Worm (Caenorhabditis elegans) whole organism, L3 larva: ENCODE measurements around the gene C50C3.19.
A peak's percentile ranks its signal among the peaks of the same experiment; 100 is the strongest.

Experiments
- ZK546.5 ChIP-seq: sonication (generic microtip); optimal IDR thresholded peaks from 2 replicates; lab custom pipeline; 2017; ENCODE audit warnings: missing biosample characterization, missing genetic modification characterization
- aly-2 ChIP-seq: fragments of 150-350 bp; optimal IDR thresholded peaks from 2 replicates; lab custom pipeline; 2014; ENCODE audit warnings: missing biosample characterization, missing genetic modification characterization
- ceh-16 ChIP-seq: sonication (generic microtip); optimal IDR thresholded peaks from 2 replicates; lab custom pipeline; 2017; ENCODE audit warnings: missing biosample characterization, missing genetic modification characterization
- ceh-82 ChIP-seq: fragments of 150-350 bp; optimal IDR thresholded peaks from 2 replicates; lab custom pipeline; 2014; ENCODE audit warnings: missing biosample characterization, missing genetic modification characterization
- ceh-9 ChIP-seq: sonication (generic microtip); optimal IDR thresholded peaks from 2 replicates; lab custom pipeline; 2018; ENCODE audit warnings: missing biosample characterization, missing genetic modification characterization
- daf-12 ChIP-seq: fragments of 150-350 bp; optimal IDR thresholded peaks from 2 replicates; lab custom pipeline; 2014; ENCODE audit warnings: missing biosample characterization, missing genetic modification reagents, missing genetic modification characterization
- egl-27 ChIP-seq: sonication (generic microtip); optimal IDR thresholded peaks from 4 replicates; lab custom pipeline; 2017; ENCODE audit warnings: missing biosample characterization, missing genetic modification reagents, missing genetic modification characterization
- egl-5 ChIP-seq: fragments of 150-350 bp; optimal IDR thresholded peaks from 2 replicates; lab custom pipeline; 2017; ENCODE audit warnings: missing biosample characterization, missing genetic modification reagents, missing genetic modification characterization, inconsistent platforms
- elt-1 ChIP-seq: fragments of 150-350 bp; optimal IDR thresholded peaks from 2 replicates; lab custom pipeline; 2014; ENCODE audit warnings: missing biosample characterization, missing genetic modification characterization
- fkh-10 ChIP-seq: sonication (generic microtip); optimal IDR thresholded peaks from 2 replicates; lab custom pipeline; 2017; ENCODE audit warnings: missing biosample characterization, missing genetic modification reagents, missing genetic modification characterization
- fkh-2 ChIP-seq: fragments of 150-350 bp; optimal IDR thresholded peaks from 2 replicates; lab custom pipeline; 2014; ENCODE audit warnings: missing biosample characterization, missing genetic modification reagents, missing genetic modification characterization
- hmg-11 ChIP-seq: sonication (generic microtip); optimal IDR thresholded peaks from 2 replicates; lab custom pipeline; 2016; ENCODE audit warnings: missing genetic modification characterization, missing compliant biosample characterization
- jun-1 ChIP-seq: fragments of 150-350 bp; optimal IDR thresholded peaks from 2 replicates; lab custom pipeline; 2014; ENCODE audit warnings: missing biosample characterization, missing genetic modification reagents, missing genetic modification characterization
- lin-15B ChIP-seq: fragments of 150-350 bp; optimal IDR thresholded peaks from 2 replicates; lab custom pipeline; 2014; ENCODE audit warnings: missing biosample characterization, missing genetic modification characterization
- lin-39 ChIP-seq: fragments of 150-350 bp; optimal IDR thresholded peaks from 2 replicates; lab custom pipeline; 2018; ENCODE audit warnings: missing biosample characterization, missing genetic modification reagents, missing genetic modification characterization
- mdl-1 ChIP-seq: fragments of 150-350 bp; optimal IDR thresholded peaks from 2 replicates; lab custom pipeline; 2014; ENCODE audit warnings: missing biosample characterization, missing genetic modification characterization
- mml-1 ChIP-seq: fragments of 150-350 bp; sonication (generic microtip); optimal IDR thresholded peaks from 3 replicates; lab custom pipeline; 2014; ENCODE audit warnings: missing biosample characterization, missing genetic modification characterization
- nfya-1 ChIP-seq: sonication (generic microtip); optimal IDR thresholded peaks from 2 replicates; lab custom pipeline; 2017; ENCODE audit warnings: missing genetic modification characterization, mild to moderate bottlenecking, missing compliant biosample characterization, antibody characterized with exemption, moderate library complexity; ENCODE audit not compliant: insufficient read depth
- nhr-11 ChIP-seq: fragments of 150-350 bp; optimal IDR thresholded peaks from 2 replicates; lab custom pipeline; 2014; ENCODE audit warnings: missing biosample characterization, missing genetic modification characterization
- nhr-12 ChIP-seq: fragments of 150-350 bp; optimal IDR thresholded peaks from 2 replicates; lab custom pipeline; 2014; ENCODE audit warnings: missing biosample characterization, missing genetic modification characterization
- nhr-23 ChIP-seq: fragments of 150-350 bp; optimal IDR thresholded peaks from 2 replicates; lab custom pipeline; 2014; ENCODE audit warnings: missing biosample characterization, missing genetic modification reagents, missing genetic modification characterization
- nhr-237 ChIP-seq: fragments of 150-350 bp; optimal IDR thresholded peaks from 2 replicates; lab custom pipeline; 2014; ENCODE audit warnings: missing biosample characterization, missing genetic modification characterization
- nhr-25 ChIP-seq: sonication (generic microtip); optimal IDR thresholded peaks from 2 replicates; lab custom pipeline; 2017; ENCODE audit warnings: missing biosample characterization, missing genetic modification characterization
- nhr-43 ChIP-seq: sonication (generic microtip); optimal IDR thresholded peaks from 2 replicates; lab custom pipeline; 2016; ENCODE audit warnings: mild to moderate bottlenecking, missing genetic modification characterization, missing compliant biosample characterization; ENCODE audit not compliant: poor library complexity, severe bottlenecking
- nhr-76 ChIP-seq: fragments of 150-350 bp; sonication (generic microtip); optimal IDR thresholded peaks from 5 replicates; lab custom pipeline; 2014; ENCODE audit warnings: missing biosample characterization, missing genetic modification characterization
- nhr-77 ChIP-seq: fragments of 150-350 bp; optimal IDR thresholded peaks from 2 replicates; lab custom pipeline; 2014; ENCODE audit warnings: missing biosample characterization, missing genetic modification characterization
- pha-4 ChIP-seq: fragments of 150-350 bp; optimal IDR thresholded peaks from 2 replicates; lab custom pipeline; 2014; ENCODE audit warnings: missing biosample characterization, missing genetic modification reagents, missing genetic modification characterization
- pqm-1 ChIP-seq: fragments of 150-350 bp; optimal IDR thresholded peaks from 2 replicates; lab custom pipeline; 2017; ENCODE audit warnings: missing biosample characterization, missing genetic modification characterization, inconsistent platforms
- skn-1 ChIP-seq: fragments of 150-350 bp; optimal IDR thresholded peaks from 2 replicates; lab custom pipeline; 2014; ENCODE audit warnings: missing biosample characterization, missing genetic modification characterization
- snpc-4 ChIP-seq: fragments of 150-350 bp; optimal IDR thresholded peaks from 2 replicates; lab custom pipeline; 2014; ENCODE audit warnings: missing biosample characterization, missing genetic modification characterization
- unc-39 ChIP-seq: sonication (generic microtip); optimal IDR thresholded peaks from 4 replicates; lab custom pipeline; 2017; ENCODE audit warnings: missing biosample characterization, missing genetic modification characterization
- unc-62 ChIP-seq: fragments of 150-350 bp; sonication (generic microtip); optimal IDR thresholded peaks from 4 replicates; lab custom pipeline; 2014; ENCODE audit warnings: missing biosample characterization, missing genetic modification reagents, missing genetic modification characterization
- zag-1 ChIP-seq: fragments of 150-350 bp; optimal IDR thresholded peaks from 2 replicates; lab custom pipeline; 2014; ENCODE audit warnings: missing biosample characterization, missing genetic modification characterization
- ztf-11 ChIP-seq: fragments of 150-350 bp; optimal IDR thresholded peaks from 2 replicates; lab custom pipeline; 2014; ENCODE audit warnings: missing biosample characterization, missing genetic modification characterization
- ztf-4 ChIP-seq: fragments of 150-350 bp; optimal IDR thresholded peaks from 2 replicates; lab custom pipeline; 2014; ENCODE audit warnings: missing biosample characterization, missing genetic modification characterization

C50C3.19 gene

DNA sequence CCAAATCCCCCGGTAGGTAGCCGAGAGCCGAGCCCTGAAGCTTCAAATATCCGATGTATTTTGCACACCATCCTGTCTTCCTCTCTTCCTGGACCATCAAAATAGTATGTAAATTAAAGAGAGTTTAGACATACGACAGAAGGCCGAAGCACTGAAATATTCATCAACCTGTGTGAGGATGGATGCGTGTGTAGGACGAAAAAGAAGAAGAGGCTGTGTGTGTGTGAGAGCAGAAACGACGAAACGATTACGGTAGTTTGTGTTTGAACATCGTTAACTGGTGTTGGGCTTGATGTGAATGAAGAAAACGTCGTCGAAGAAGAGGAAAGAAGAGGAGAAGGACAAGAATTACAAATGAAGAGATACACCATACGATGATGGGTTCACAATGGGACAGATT, 21.0 kb downstream of the C50C3.19 start:
- no peak for TF ChIP-seq ZK546.5 (tag; lab: Kevin White, UChicago)
- no peak for TF ChIP-seq hmg-11 (tag; lab: Kevin White, UChicago)
- TF ChIP-seq unc-39 (tag; lab: Kevin White, UChicago): no peak
- TF ChIP-seq nhr-77 (tag; lab: Kevin White, UChicago): no peak
- peak; percentile 21 for TF ChIP-seq nfya-1 (tag; lab: Kevin White, UChicago)
- TF ChIP-seq ceh-82 (tag; lab: Kevin White, UChicago): no peak

DNA sequence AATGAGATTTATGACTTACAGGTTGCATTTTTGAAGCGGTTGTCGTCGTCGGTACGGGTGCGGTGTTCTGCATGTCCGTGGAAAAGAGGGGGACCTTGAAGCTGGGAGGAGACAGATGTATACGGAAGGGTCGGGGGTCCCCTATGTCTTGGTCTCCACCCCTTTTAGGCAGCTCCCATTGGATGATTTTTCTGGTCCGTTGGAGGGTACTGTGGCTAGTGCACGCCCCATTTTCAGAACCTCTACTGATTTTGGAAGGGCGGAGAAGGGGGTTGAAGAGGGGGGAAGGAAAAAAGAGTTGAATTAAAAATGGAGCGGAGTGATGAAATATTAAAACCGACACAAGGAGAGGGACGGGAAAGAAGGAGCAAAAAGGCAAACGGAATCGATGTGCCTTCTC, 25.6 kb downstream of the C50C3.19 start, which contains the start of gene unc-86:
TSS of gene unc-86 (minus strand) at position 113 of the 400 bp plus-strand sequence.
- no peak for TF ChIP-seq nhr-237 (tag; lab: Kevin White, UChicago)
- TF ChIP-seq ztf-11: no peak
- TF ChIP-seq mdl-1 (tag; lab: Kevin White, UChicago): no peak
- no peak for TF ChIP-seq pha-4
- TF ChIP-seq nfya-1 (tag; lab: Kevin White, UChicago): peak; percentile 67
- TF ChIP-seq egl-5 (tag; lab: Kevin White, UChicago): no peak
- TF ChIP-seq, all 47 proteins: peak for 1

ce11 chrIII:8217919-8218318, 27.3 kb downstream of the C50C3.19 start, which contains the start of gene C30A5.16:
Gene C30A5.16 (plus strand): TSS chrIII:8218219.
- TF ChIP-seq ceh-9 (tag; lab: Kevin White, UChicago): no peak
- TF ChIP-seq mml-1: no peak
- TF ChIP-seq jun-1 (tag; lab: Kevin White, UChicago): no peak
- no peak for TF ChIP-seq nhr-237 (tag; lab: Kevin White, UChicago)
- TF ChIP-seq unc-39 (tag; lab: Kevin White, UChicago): no peak
- TF ChIP-seq pqm-1: no peak
- TF ChIP-seq zag-1 (tag; lab: Kevin White, UChicago): no peak
- TF ChIP-seq elt-1 (tag; lab: Kevin White, UChicago): no peak

DNA sequence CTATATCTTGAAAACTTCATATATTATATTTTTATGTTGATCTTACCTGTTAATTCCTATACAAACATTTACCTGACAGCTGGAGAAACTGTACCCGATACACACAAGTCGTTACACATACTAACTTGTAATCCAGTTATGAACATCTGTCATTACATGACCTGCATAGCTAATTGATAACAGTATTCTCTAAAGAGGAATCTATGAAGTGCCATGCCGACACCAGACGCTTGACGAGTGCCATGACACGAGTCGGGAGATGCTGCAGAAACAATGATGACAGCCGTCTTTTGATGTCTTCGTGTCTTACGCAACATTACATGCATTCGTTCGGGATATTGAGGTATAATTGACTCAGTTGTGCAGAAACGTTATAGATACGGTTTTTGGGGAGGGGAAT, 29.5 kb downstream of the C50C3.19 start:
- TF ChIP-seq hmg-11 (tag; lab: Kevin White, UChicago): no peak
- no peak for TF ChIP-seq nhr-25 (tag; lab: Kevin White, UChicago)
- no peak for TF ChIP-seq snpc-4
- TF ChIP-seq ceh-9 (tag; lab: Kevin White, UChicago): no peak
- no peak for TF ChIP-seq mdl-1 (tag; lab: Kevin White, UChicago)
- TF ChIP-seq nhr-76 (tag; lab: Kevin White, UChicago): no peak
- TF ChIP-seq ztf-4 (tag; lab: Kevin White, UChicago): no peak
- TF ChIP-seq nhr-43 (tag; lab: Kevin White, UChicago): no peak
- no peak for TF ChIP-seq lin-39 (tag; lab: Kevin White, UChicago)
- TF ChIP-seq fkh-2: no peak
- no peak for TF ChIP-seq egl-27 (tag; lab: Kevin White, UChicago)
- TF ChIP-seq jun-1 (tag; lab: Kevin White, UChicago): no peak
- no peak for TF ChIP-seq aly-2 (tag; lab: Kevin White, UChicago)
- no peak for TF ChIP-seq nhr-11 (tag; lab: Kevin White, UChicago)
- no peak for TF ChIP-seq nhr-12 (tag; lab: Kevin White, UChicago)
- no peak for TF ChIP-seq nfya-1 (tag; lab: Kevin White, UChicago)

ce11 chrIII:8224769-8225168, 34.2 kb downstream of the C50C3.19 start, which contains the start of gene mob-4:
Gene mob-4 (plus strand): TSS chrIII:8225097.
- peak; percentile 41 for TF ChIP-seq hmg-11 (tag; lab: Kevin White, UChicago)
- peak; percentile 22 for TF ChIP-seq pha-4
- peak; percentile 57 for TF ChIP-seq lin-15B
- peak; percentile 11 for TF ChIP-seq nfya-1 (tag; lab: Kevin White, UChicago)
- TF ChIP-seq egl-5 (tag; lab: Kevin White, UChicago): peak; percentile 1
- TF ChIP-seq pqm-1: no peak
- no peak for TF ChIP-seq nhr-12 (tag; lab: Kevin White, UChicago)

ce11 chrIII:8226178-8226577, 35.6 kb downstream of the C50C3.19 start, which contains the start of gene rfs-1:
Gene rfs-1 (plus strand): TSS chrIII:8226478.
- TF ChIP-seq daf-12 (no peak), elt-1 (tag; lab: Kevin White, UChicago) (no peak), ceh-16 (no peak), nhr-12 (tag; lab: Kevin White, UChicago) (no peak), nhr-23 (tag; lab: Kevin White, UChicago) (no peak), skn-1 (tag; lab: Kevin White, UChicago) (no peak), fkh-10 (GFP tag; lab: Kevin White, UChicago) (no peak), ztf-4 (tag; lab: Kevin White, UChicago) (no peak), unc-62 (GFP tag; lab: Kevin White, UChicago) (no peak), nfya-1 (tag; lab: Kevin White, UChicago) (no peak)
